Fruit fly (Drosophila melanogaster) whole organism, prepupa: Measurements from ENCODE around the gene Cpr66D.
A peak's percentile ranks its signal among the peaks of the same experiment; 100 is the strongest.

Experiments used
- Blimp-1 ChIP-seq: fragments of 200-800 bp; sonication (Bioruptor generic); optimal IDR thresholded peaks from 3 replicates; lab custom pipeline; 2017; ENCODE audit warnings: missing biosample characterization, missing genetic modification characterization, mild to moderate bottlenecking, moderate library complexity, missing genetic modification reagents
- CG11294 ChIP-seq: fragments of 200-800 bp; sonication (Bioruptor generic); IDR thresholded peaks from 2 replicates; pipeline ENCODE4 v1.3.6; 2022; ENCODE audit warnings: missing biosample characterization, missing genetic modification characterization
- CG11902 ChIP-seq: fragments of 200-800 bp; sonication (Bioruptor generic); optimal IDR thresholded peaks from 3 replicates; lab custom pipeline; 2016; ENCODE audit warnings: missing biosample characterization, missing genetic modification characterization
- CG15336 ChIP-seq: fragments of 200-800 bp; sonication (Bioruptor generic); IDR thresholded peaks from 2 replicates; pipeline ENCODE4 v1.3.6; 2022; ENCODE audit warnings: missing biosample characterization, missing genetic modification characterization
- CG1621 ChIP-seq: fragments of 200-800 bp; sonication (Bioruptor generic); optimal IDR thresholded peaks from 3 replicates; lab custom pipeline; 2018; ENCODE audit warnings: missing biosample characterization, mild to moderate bottlenecking, missing genetic modification characterization
- CG3032 ChIP-seq: fragments of 200-800 bp; optimal IDR thresholded peaks from 2 replicates; lab custom pipeline; 2019; ENCODE audit warnings: missing biosample characterization, mild to moderate bottlenecking, missing genetic modification characterization, moderate library complexity
- CG31627 ChIP-seq: fragments of 200-800 bp; sonication (Bioruptor generic); optimal IDR thresholded peaks from 3 replicates; lab custom pipeline; 2016; ENCODE audit warnings: missing biosample characterization, missing genetic modification characterization
- CG32006 ChIP-seq: fragments of 200-800 bp; sonication (Bioruptor generic); optimal IDR thresholded peaks from 3 replicates; lab custom pipeline; 2017; ENCODE audit warnings: missing biosample characterization, mild to moderate bottlenecking, missing genetic modification characterization
- CG3919 ChIP-seq: fragments of 200-800 bp; sonication (Bioruptor generic); optimal IDR thresholded peaks from 3 replicates; lab custom pipeline; 2016; ENCODE audit warnings: missing biosample characterization, missing genetic modification characterization
- CG4318 ChIP-seq: fragments of 200-800 bp; sonication (Bioruptor generic); optimal IDR thresholded peaks from 3 replicates; lab custom pipeline; 2017; ENCODE audit warnings: missing biosample characterization, mild to moderate bottlenecking, missing genetic modification characterization
- CG6163 ChIP-seq: fragments of 200-800 bp; sonication (Bioruptor generic); IDR thresholded peaks from 3 replicates; pipeline ENCODE4 v1.3.6; 2022; ENCODE audit warnings: missing biosample characterization, missing genetic modification characterization
- CG6792 ChIP-seq: fragments of 200-800 bp; sonication (Bioruptor generic); optimal IDR thresholded peaks from 3 replicates; lab custom pipeline; 2016; ENCODE audit warnings: missing biosample characterization, missing genetic modification characterization
- CG6808 ChIP-seq: fragments of 200-800 bp; sonication (Bioruptor generic); optimal IDR thresholded peaks from 3 replicates; lab custom pipeline; 2017; ENCODE audit warnings: missing biosample characterization, missing genetic modification characterization, mild to moderate bottlenecking, moderate library complexity, missing genetic modification reagents
- CG6854 ChIP-seq: fragments of 200-800 bp; sonication (Bioruptor generic); optimal IDR thresholded peaks from 2 replicates; lab custom pipeline; 2017; ENCODE audit warnings: missing biosample characterization, mild to moderate bottlenecking, missing genetic modification characterization
- CG8119 ChIP-seq: fragments of 200-800 bp; sonication (Bioruptor generic); IDR thresholded peaks from 3 replicates; pipeline ENCODE4 v1.3.6; 2022; ENCODE audit warnings: missing biosample characterization, missing genetic modification characterization
- CG8319 ChIP-seq: fragments of 200-800 bp; sonication (Bioruptor generic); optimal IDR thresholded peaks from 3 replicates; lab custom pipeline; 2016; ENCODE audit warnings: missing biosample characterization, missing genetic modification characterization
- CG8632 ChIP-seq: fragments of 200-800 bp; sonication (Bioruptor generic); optimal IDR thresholded peaks from 3 replicates; lab custom pipeline; 2016; ENCODE audit warnings: missing biosample characterization, missing genetic modification characterization
- Eip75B ChIP-seq: fragments of 200-800 bp; sonication (Bioruptor generic); optimal IDR thresholded peaks from 3 replicates; lab custom pipeline; 2016; ENCODE audit warnings: missing biosample characterization, missing genetic modification characterization
- Eip78C ChIP-seq: fragments of 200-800 bp; sonication (Bioruptor generic); peaks from one replicate; lab custom pipeline; 2016; ENCODE audit warnings: missing biosample characterization, missing genetic modification characterization
- Eip93F ChIP-seq: fragments of 200-800 bp; sonication (Bioruptor generic); optimal IDR thresholded peaks from 2 replicates; lab custom pipeline; 2016; ENCODE audit warnings: missing biosample characterization, mild to moderate bottlenecking, missing genetic modification characterization
- Ets21C ChIP-seq: fragments of 200-800 bp; sonication (Bioruptor generic); optimal IDR thresholded peaks from 3 replicates; lab custom pipeline; 2016; ENCODE audit warnings: missing biosample characterization, missing genetic modification characterization
- Gug ChIP-seq: fragments of 200-800 bp; sonication (Bioruptor generic); IDR thresholded peaks from 2 replicates; pipeline ENCODE4 v1.3.6; 2022; ENCODE audit warnings: missing biosample characterization, missing genetic modification characterization
- Hr38 ChIP-seq: sonication (Bioruptor generic); optimal IDR thresholded peaks from 2 replicates; lab custom pipeline; 2016; ENCODE audit warnings: missing biosample characterization, missing genetic modification characterization
- Hr39 ChIP-seq: fragments of 200-800 bp; sonication (Bioruptor generic); optimal IDR thresholded peaks from 2 replicates; lab custom pipeline; 2016; ENCODE audit warnings: missing biosample characterization, missing genetic modification characterization
- Hr4 ChIP-seq: fragments of 200-800 bp; sonication (Bioruptor generic); optimal IDR thresholded peaks from 3 replicates; lab custom pipeline; 2016; ENCODE audit warnings: missing biosample characterization, missing genetic modification characterization
- Lpt ChIP-seq: fragments of 200-800 bp; sonication (Bioruptor generic); optimal IDR thresholded peaks from 3 replicates; lab custom pipeline; 2016; ENCODE audit warnings: missing biosample characterization, missing genetic modification characterization
- Met ChIP-seq: fragments of 200-800 bp; sonication (Bioruptor generic); optimal IDR thresholded peaks from 3 replicates; lab custom pipeline; 2016; ENCODE audit warnings: missing biosample characterization, missing genetic modification characterization
- OdsH ChIP-seq: fragments of 200-800 bp; sonication (Bioruptor generic); optimal IDR thresholded peaks from 3 replicates; lab custom pipeline; 2016; ENCODE audit warnings: missing biosample characterization, missing genetic modification characterization
- Smox ChIP-seq: fragments of 200-800 bp; sonication (Bioruptor generic); optimal IDR thresholded peaks from 3 replicates; lab custom pipeline; 2016; ENCODE audit warnings: missing biosample characterization, missing genetic modification characterization
- Sox14 ChIP-seq: fragments of 200-800 bp; sonication (Bioruptor generic); optimal IDR thresholded peaks from 3 replicates; lab custom pipeline; 2016; ENCODE audit warnings: missing biosample characterization, missing genetic modification characterization
- Sox15 ChIP-seq: fragments of 200-800 bp; sonication (Bioruptor generic); optimal IDR thresholded peaks from 3 replicates; lab custom pipeline; 2016; ENCODE audit warnings: missing biosample characterization, missing genetic modification characterization
- acj6 ChIP-seq: fragments of 200-800 bp; sonication (Bioruptor generic); optimal IDR thresholded peaks from 3 replicates; lab custom pipeline; 2016; ENCODE audit warnings: missing biosample characterization, missing genetic modification characterization
- cyc ChIP-seq: fragments of 200-800 bp; sonication (Bioruptor generic); optimal IDR thresholded peaks from 3 replicates; lab custom pipeline; 2016; ENCODE audit warnings: missing biosample characterization, missing genetic modification characterization
- dac ChIP-seq: fragments of 200-800 bp; sonication (Bioruptor generic); optimal IDR thresholded peaks from 2 replicates; lab custom pipeline; 2017; ENCODE audit warnings: missing biosample characterization, mild to moderate bottlenecking, missing genetic modification characterization
- dsx ChIP-seq: fragments of 200-800 bp; optimal IDR thresholded peaks from 3 replicates; lab custom pipeline; 2019; ENCODE audit warnings: missing biosample characterization, mild to moderate bottlenecking, missing genetic modification characterization, moderate library complexity; ENCODE audit not compliant: poor library complexity, severe bottlenecking
- eg ChIP-seq: fragments of 200-800 bp; sonication (Bioruptor generic); IDR thresholded peaks from 3 replicates; pipeline ENCODE4 v1.3.6; 2022; ENCODE audit warnings: missing biosample characterization, missing genetic modification characterization
- fd59A ChIP-seq: fragments of 200-800 bp; sonication (Bioruptor generic); optimal IDR thresholded peaks from 2 replicates; lab custom pipeline; 2017; ENCODE audit warnings: missing biosample characterization, mild to moderate bottlenecking, missing genetic modification characterization, missing genetic modification reagents
- fd85E ChIP-seq: fragments of 200-800 bp; sonication (Bioruptor generic); optimal IDR thresholded peaks from 3 replicates; lab custom pipeline; 2016; ENCODE audit warnings: missing biosample characterization, missing genetic modification characterization
- fkh ChIP-seq: fragments of 200-800 bp; sonication (Bioruptor generic); optimal IDR thresholded peaks from 3 replicates; lab custom pipeline; 2017; ENCODE audit warnings: missing biosample characterization, mild to moderate bottlenecking, missing genetic modification characterization, moderate library complexity
- lz ChIP-seq: fragments of 200-800 bp; sonication (Bioruptor generic); optimal IDR thresholded peaks from 3 replicates; lab custom pipeline; 2016; ENCODE audit warnings: missing biosample characterization, missing genetic modification characterization
- net ChIP-seq: fragments of 200-800 bp; sonication (Bioruptor generic); optimal IDR thresholded peaks from 3 replicates; lab custom pipeline; 2016; ENCODE audit warnings: missing biosample characterization, missing genetic modification characterization
- pdm3 ChIP-seq: fragments of 200-800 bp; sonication (Bioruptor generic); optimal IDR thresholded peaks from 3 replicates; lab custom pipeline; 2016; ENCODE audit warnings: missing biosample characterization, missing genetic modification characterization
- salr ChIP-seq, 2 experiments: fragments of 200-800 bp; sonication (Bioruptor generic); optimal IDR thresholded peaks; 3 replicates each; lab custom pipeline; 2016 to 2018; ENCODE audit warnings: missing biosample characterization in 2 of 2, missing genetic modification characterization in 2 of 2, mild to moderate bottlenecking in 1 of 2
- spab ChIP-seq: fragments of 200-800 bp; sonication (Bioruptor generic); optimal IDR thresholded peaks from 2 replicates; lab custom pipeline; 2017; ENCODE audit warnings: missing biosample characterization, mild to moderate bottlenecking, missing genetic modification characterization, missing genetic modification reagents
- ss ChIP-seq, 2 experiments: fragments of 200-800 bp; sonication (Bioruptor generic); optimal IDR thresholded peaks; 2 replicates in 1 of 2; 3 replicates in 1 of 2; lab custom pipeline; 2017 to 2018; ENCODE audit warnings: mild to moderate bottlenecking in 2 of 2, missing biosample characterization in 2 of 2, missing genetic modification characterization in 2 of 2, moderate library complexity in 1 of 2
- svp ChIP-seq: fragments of 200-800 bp; sonication (Bioruptor generic); peaks from one replicate; lab custom pipeline; 2016; ENCODE audit warnings: missing biosample characterization, missing genetic modification characterization
- vri ChIP-seq: fragments of 200-800 bp; sonication (Bioruptor generic); optimal IDR thresholded peaks from 3 replicates; lab custom pipeline; 2016; ENCODE audit warnings: missing biosample characterization, mild to moderate bottlenecking, missing genetic modification characterization

Gene Cpr66D

DNA sequence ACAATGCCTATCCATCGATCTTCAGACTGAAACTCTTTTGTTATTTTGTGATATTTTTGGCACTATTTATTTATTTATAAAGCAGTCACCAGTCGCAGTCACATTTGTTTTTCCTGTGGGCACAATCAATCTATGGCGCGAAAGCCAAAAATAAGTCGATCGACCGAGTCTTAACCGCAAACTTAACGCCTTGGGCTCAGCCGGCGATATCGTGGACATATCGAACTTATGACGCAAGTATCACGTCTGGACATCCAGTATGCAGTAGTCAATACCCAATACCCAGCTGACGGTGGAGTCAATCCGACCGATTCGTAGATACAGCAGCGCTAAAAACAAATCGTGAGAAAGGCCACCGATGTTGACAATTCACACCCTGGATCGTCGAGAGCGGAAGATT is 50.4 kb downstream of the Cpr66D start:
- TF ChIP-seq CG31627 (GFP tag; lab: Kevin White, UChicago): no peak
- TF ChIP-seq fkh (GFP tag; lab: Kevin White, UChicago): peak; percentile 70
- TF ChIP-seq, all 60 proteins: peak for 1

DNA sequence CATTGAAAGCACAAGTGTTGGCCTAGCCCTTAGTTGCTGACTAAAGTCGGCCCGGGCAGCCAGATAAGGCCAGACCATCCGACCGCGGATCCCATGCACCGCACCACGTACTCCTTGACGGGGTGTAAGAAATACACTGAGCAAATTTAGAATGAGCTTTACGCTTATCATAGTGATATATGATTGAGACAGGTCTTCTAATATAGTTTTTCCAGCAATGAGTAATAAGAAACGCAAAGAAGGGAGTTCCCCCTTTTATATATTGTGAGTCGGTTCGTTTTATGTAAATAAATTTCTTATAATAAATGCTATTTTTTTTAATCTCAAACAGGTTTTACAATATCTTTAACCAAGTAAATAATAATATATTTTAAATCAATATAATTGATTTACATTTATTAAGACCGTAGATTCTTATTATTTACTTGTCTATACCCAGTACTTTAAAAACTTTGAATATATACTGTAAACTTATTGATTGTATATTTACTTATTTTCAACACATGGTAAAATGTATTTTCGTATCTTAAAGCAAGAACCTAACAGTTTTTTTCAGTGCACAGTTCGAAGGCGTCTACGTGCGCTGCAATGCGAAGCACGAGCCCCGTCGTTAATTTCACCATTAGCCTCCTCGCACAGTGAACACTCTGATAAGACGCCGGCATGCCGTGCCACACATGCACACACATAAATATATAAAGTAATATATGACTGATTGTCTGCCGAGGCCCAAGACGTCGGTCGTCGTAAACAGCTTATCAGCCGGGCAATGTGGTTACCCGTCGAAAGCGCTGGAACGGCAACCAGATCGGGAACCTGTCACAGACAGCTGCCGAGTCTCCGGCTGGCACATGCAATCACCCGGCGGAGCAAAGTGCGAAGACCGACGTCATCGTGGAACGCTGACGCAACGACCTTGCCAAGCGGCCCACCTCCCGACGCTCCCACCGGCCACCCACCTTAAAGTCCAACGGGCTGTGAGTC is 51.9 kb downstream of the Cpr66D start:
- peak; percentile 33 for TF ChIP-seq Hr4 (GFP tag; lab: Kevin White, UChicago)
- TF ChIP-seq CG6854 (GFP tag; lab: Kevin White, UChicago): peak; percentile 86
- peak; percentile 41 for TF ChIP-seq OdsH (GFP tag; lab: Kevin White, UChicago)
- TF ChIP-seq CG32006: peak; percentile 81
- TF ChIP-seq CG8319 (GFP tag; lab: Kevin White, UChicago): no peak
- peak; percentile 61 for TF ChIP-seq CG1621
- TF ChIP-seq vri (GFP tag; lab: Kevin White, UChicago): peak; percentile 86
- TF ChIP-seq CG11902 (GFP tag; lab: Kevin White, UChicago): peak; percentile 11
- peak; percentile 56 for TF ChIP-seq eg (GFP tag; lab: Robert Waterston, UW)
- peak; percentile 17 for TF ChIP-seq Eip75B (GFP tag; lab: Kevin White, UChicago)
- peak; percentile 24 for TF ChIP-seq acj6
- TF ChIP-seq Smox (GFP tag; lab: Kevin White, UChicago): peak; percentile 40
- TF ChIP-seq cyc: peak; percentile 4
- TF ChIP-seq fkh (GFP tag; lab: Kevin White, UChicago): peak; percentile 22
- 0 out of 3 replicates have a peak, but pooled peaks have one; percentile 41 for TF ChIP-seq CG8119 (GFP tag; lab: Robert Waterston, UW)
- peak; percentile 12 to 69 for TF ChIP-seq salr (GFP tag; optimal IDR thresholded peaks at IDR 0.05; lab: Kevin White, UChicago)
- peak; percentile 30 for TF ChIP-seq CG3919 (GFP tag; lab: Kevin White, UChicago)
- TF ChIP-seq CG11294 (GFP tag; lab: Robert Waterston, UW): no peak
- TF ChIP-seq CG4318 (GFP tag; lab: Kevin White, UChicago): peak; percentile 68
- peak; percentile 15; the same call in 2 of the 3 replicates for TF ChIP-seq CG6163
- TF ChIP-seq Lpt (GFP tag; lab: Kevin White, UChicago): peak; percentile 6
- no peak for TF ChIP-seq Ets21C (GFP tag; lab: Kevin White, UChicago)
- TF ChIP-seq ss (GFP tag; optimal IDR thresholded peaks at IDR 0.05; lab: Kevin White, UChicago): peak; percentile 82 to 83
- peak; percentile 64 for TF ChIP-seq CG6808 (GFP tag; lab: Kevin White, UChicago)
- TF ChIP-seq fd59A (GFP tag; lab: Kevin White, UChicago): no peak
- TF ChIP-seq CG6792 (GFP tag; lab: Kevin White, UChicago): peak; percentile 57
- peak; percentile 39 for TF ChIP-seq lz (GFP tag; lab: Kevin White, UChicago)
- TF ChIP-seq fd85E (GFP tag; lab: Kevin White, UChicago): no peak
- TF ChIP-seq CG8632: peak; percentile 61
- peak; percentile 4 for TF ChIP-seq CG31627 (GFP tag; lab: Kevin White, UChicago)
- TF ChIP-seq dsx: no peak
- peak; percentile 8 for TF ChIP-seq Sox14 (GFP tag; lab: Kevin White, UChicago)
- TF ChIP-seq spab (GFP tag; lab: Kevin White, UChicago): peak; percentile 41
- peak; percentile 78 for TF ChIP-seq Eip93F (GFP tag; lab: Kevin White, UChicago)
- peak; percentile 94 for TF ChIP-seq svp (GFP tag; lab: Kevin White, UChicago)
- TF ChIP-seq CG3032 (tag; lab: Kevin White, UChicago): peak; percentile 46
- TF ChIP-seq net: peak; percentile 51
- TF ChIP-seq Met (GFP tag; lab: Kevin White, UChicago): peak; percentile 47
- peak; percentile 81 for TF ChIP-seq Eip78C (GFP tag; lab: Kevin White, UChicago)
- TF ChIP-seq Hr39 (GFP tag; lab: Kevin White, UChicago): peak; percentile 10
- TF ChIP-seq Sox15 (GFP tag; lab: Kevin White, UChicago): peak; percentile 45
- TF ChIP-seq Gug (GFP tag; lab: Robert Waterston, UW): no peak
- TF ChIP-seq Hr38: no peak
- 0 out of 2 replicates have a peak, but pooled peaks have one; percentile 29 for TF ChIP-seq CG15336 (GFP tag; lab: Robert Waterston, UW)
- peak; percentile 11 for TF ChIP-seq dac (GFP tag; lab: Kevin White, UChicago)
- TF ChIP-seq Blimp-1 (GFP tag; lab: Kevin White, UChicago): no peak
- TF ChIP-seq pdm3 (GFP tag; lab: Kevin White, UChicago): peak; percentile 41
